Fruit fly (Drosophila melanogaster) whole organism, embryonic: ENCODE results near the gene Scm.
A peak's percentile ranks its signal among the peaks of the same experiment; 100 is the strongest.

Source experiments
- B-H1 ChIP-seq: fragments of 200-800 bp; sonication (Bioruptor generic); IDR thresholded peaks from 3 replicates; pipeline ENCODE4 v1.3.6; 2022; ENCODE audit warnings: missing biosample characterization, missing genetic modification characterization
- CG10267 ChIP-seq: fragments of 200-800 bp; sonication (Bioruptor generic); optimal IDR thresholded peaks from 2 replicates; lab custom pipeline; 2018; ENCODE audit warnings: missing biosample characterization, mild to moderate bottlenecking, missing genetic modification characterization, moderate library complexity
- CG10321 ChIP-seq: fragments of 200-800 bp; sonication (Bioruptor generic); IDR thresholded peaks from 2 replicates; pipeline ENCODE4 v1.3.6; 2022; ENCODE audit warnings: missing biosample characterization, missing genetic modification characterization
- CG11247 ChIP-seq: fragments of 200-800 bp; sonication (Bioruptor generic); IDR thresholded peaks from 2 replicates; pipeline ENCODE4 v1.3.6; 2022; ENCODE audit warnings: missing biosample characterization, missing genetic modification characterization
- CG12219 ChIP-seq: fragments of 200-800 bp; sonication (Bioruptor generic); optimal IDR thresholded peaks from 3 replicates; lab custom pipeline; 2018; ENCODE audit warnings: missing biosample characterization, mild to moderate bottlenecking, missing genetic modification characterization
- CG13624 ChIP-seq: fragments of 200-800 bp; sonication (Bioruptor generic); optimal IDR thresholded peaks from 2 replicates; lab custom pipeline; 2016; ENCODE audit warnings: missing biosample characterization, missing genetic modification characterization
- CG14441 ChIP-seq: fragments of 200-800 bp; sonication (Bioruptor generic); IDR thresholded peaks from 2 replicates; pipeline ENCODE4 v1.3.6; 2022; ENCODE audit warnings: missing biosample characterization, missing genetic modification characterization
- CG17359 ChIP-seq: fragments of 200-800 bp; sonication (Bioruptor generic); optimal IDR thresholded peaks from 3 replicates; lab custom pipeline; 2018; ENCODE audit warnings: missing biosample characterization, mild to moderate bottlenecking, missing genetic modification characterization, moderate library complexity
- CG17568 ChIP-seq: fragments of 200-800 bp; sonication (Bioruptor generic); optimal IDR thresholded peaks from 2 replicates; lab custom pipeline; 2018; ENCODE audit warnings: missing biosample characterization, mild to moderate bottlenecking, missing genetic modification characterization, moderate library complexity
- CG2712 ChIP-seq: fragments of 200-800 bp; optimal IDR thresholded peaks from 3 replicates; lab custom pipeline; 2019; ENCODE audit warnings: missing biosample characterization, mild to moderate bottlenecking, missing genetic modification characterization, moderate library complexity
- CG2875 ChIP-seq: fragments of 200-800 bp; sonication (Bioruptor generic); optimal IDR thresholded peaks from 2 replicates; lab custom pipeline; 2017; ENCODE audit warnings: missing biosample characterization, mild to moderate bottlenecking, missing genetic modification characterization, missing genetic modification reagents
- CG31224 ChIP-seq: fragments of 200-800 bp; sonication (Bioruptor generic); IDR thresholded peaks from 2 replicates; pipeline ENCODE4 v1.3.6; 2022; ENCODE audit warnings: missing biosample characterization, missing genetic modification characterization
- CG31441 ChIP-seq: fragments of 200-800 bp; sonication (Bioruptor generic); IDR thresholded peaks from 2 replicates; pipeline ENCODE4 v1.3.6; 2022; ENCODE audit warnings: missing biosample characterization, missing genetic modification characterization
- CG3163 ChIP-seq: fragments of 200-800 bp; sonication (Bioruptor generic); optimal IDR thresholded peaks from 3 replicates; lab custom pipeline; 2016; ENCODE audit warnings: missing biosample characterization, missing genetic modification characterization
- CG34422 ChIP-seq: fragments of 200-800 bp; sonication (Bioruptor generic); IDR thresholded peaks from 3 replicates; pipeline ENCODE4 v1.3.6; 2022; ENCODE audit warnings: missing biosample characterization, missing genetic modification characterization
- CG4404 ChIP-seq: fragments of 200-800 bp; sonication (Bioruptor generic); IDR thresholded peaks from 2 replicates; pipeline ENCODE4 v1.3.6; 2022; ENCODE audit warnings: missing biosample characterization, missing genetic modification characterization
- CG6254 ChIP-seq: fragments of 200-800 bp; sonication (Bioruptor generic); optimal IDR thresholded peaks from 3 replicates; lab custom pipeline; 2017; ENCODE audit warnings: mild to moderate bottlenecking, missing biosample characterization, missing genetic modification reagents, missing genetic modification characterization
- CG6272 ChIP-seq: fragments of 200-800 bp; sonication (Bioruptor generic); IDR thresholded peaks from 2 replicates; pipeline ENCODE4 v1.3.6; 2022; ENCODE audit warnings: missing biosample characterization, missing genetic modification characterization
- CG7963 ChIP-seq: fragments of 200-800 bp; sonication (Bioruptor generic); IDR thresholded peaks from 3 replicates; pipeline ENCODE4 v1.3.6; 2022; ENCODE audit warnings: missing biosample characterization, missing genetic modification characterization; ENCODE audit not compliant: partially characterized antibody
- CG9817 ChIP-seq: fragments of 200-800 bp; sonication (Bioruptor generic); optimal IDR thresholded peaks from 2 replicates; lab custom pipeline; 2018; ENCODE audit warnings: missing biosample characterization, mild to moderate bottlenecking, missing genetic modification characterization, moderate library complexity
- D ChIP-seq, 2 experiments: fragments of 200-800 bp in 1 of 2; fragments of >200 bp in 1 of 2; sonication (Bioruptor generic) in 1 of 2; optimal IDR thresholded peaks; 2 replicates in 1 of 2; 3 replicates in 1 of 2; lab custom pipeline; 2017; ENCODE audit warnings: mild to moderate bottlenecking in 1 of 2, missing biosample characterization in 1 of 2, missing genetic modification characterization in 1 of 2, missing genetic modification reagents in 1 of 2
- Dad ChIP-seq: fragments of 200-800 bp; sonication (Bioruptor generic); optimal IDR thresholded peaks from 3 replicates; lab custom pipeline; 2016; ENCODE audit warnings: missing biosample characterization, missing genetic modification characterization
- Dfd ChIP-seq, 2 experiments: fragments of >200 bp; optimal IDR thresholded peaks; 2 replicates each; lab custom pipeline; 2017; ENCODE audit warnings: missing biosample characterization in 2 of 2, missing genetic modification characterization in 2 of 2
- Drgx ChIP-seq: fragments of 200-800 bp; sonication (Bioruptor generic); IDR thresholded peaks from 2 replicates; pipeline ENCODE4 v1.3.6; 2022; ENCODE audit warnings: missing biosample characterization, missing genetic modification characterization
- Elba2 ChIP-seq: fragments of 200-800 bp; sonication (Bioruptor generic); optimal IDR thresholded peaks from 3 replicates; lab custom pipeline; 2016; ENCODE audit warnings: missing biosample characterization, missing genetic modification characterization
- Fer1 ChIP-seq: fragments of 200-800 bp; sonication (Bioruptor generic); optimal IDR thresholded peaks from 2 replicates; lab custom pipeline; 2017; ENCODE audit warnings: missing biosample characterization, mild to moderate bottlenecking, missing genetic modification characterization
- Gsc ChIP-seq: fragments of 200-800 bp; sonication (Bioruptor generic); IDR thresholded peaks from 2 replicates; pipeline ENCODE4 v1.3.6; 2022; ENCODE audit warnings: missing biosample characterization, missing genetic modification characterization
- HHEX ChIP-seq: fragments of 200-800 bp; sonication (Bioruptor generic); optimal IDR thresholded peaks from 3 replicates; lab custom pipeline; 2017; ENCODE audit warnings: missing biosample characterization, mild to moderate bottlenecking, missing genetic modification characterization, missing genetic modification reagents
- Lpt ChIP-seq: fragments of >200 bp; optimal IDR thresholded peaks from 2 replicates; lab custom pipeline; 2018; ENCODE audit warnings: missing biosample characterization, missing genetic modification characterization
- Med ChIP-seq: fragments of 200-800 bp; sonication (Bioruptor generic); peaks from one replicate; lab custom pipeline; 2016; ENCODE audit warnings: missing biosample characterization, missing genetic modification characterization, mild to moderate bottlenecking, inconsistent platforms, moderate library complexity
- Mes4 ChIP-seq: fragments of 200-800 bp; sonication (Bioruptor generic); optimal IDR thresholded peaks from 2 replicates; lab custom pipeline; 2016; ENCODE audit warnings: missing biosample characterization, missing genetic modification characterization
- Nf-YC ChIP-seq: fragments of 200-800 bp; optimal IDR thresholded peaks from 3 replicates; lab custom pipeline; 2019; ENCODE audit warnings: missing biosample characterization, mild to moderate bottlenecking, missing genetic modification characterization, moderate library complexity
- PHDP ChIP-seq: fragments of 200-800 bp; sonication (Bioruptor generic); optimal IDR thresholded peaks from 3 replicates; lab custom pipeline; 2018; ENCODE audit warnings: missing biosample characterization, mild to moderate bottlenecking, missing genetic modification characterization, moderate library complexity
- Six4 ChIP-seq: fragments of 200-800 bp; sonication (Bioruptor generic); optimal IDR thresholded peaks from 2 replicates; lab custom pipeline; 2016; ENCODE audit warnings: missing biosample characterization, missing genetic modification characterization
- Sry-δ ChIP-seq: fragments of 200-800 bp; sonication (Bioruptor generic); optimal IDR thresholded peaks from 2 replicates; lab custom pipeline; 2016; ENCODE audit warnings: missing biosample characterization, missing genetic modification characterization
- Xrp1 ChIP-seq: fragments of 200-800 bp; sonication (Bioruptor generic); IDR thresholded peaks from 2 replicates; pipeline ENCODE4 v1.3.6; 2022; ENCODE audit warnings: missing biosample characterization, missing genetic modification characterization
- aop ChIP-seq: fragments of 200-800 bp; sonication (Bioruptor generic); IDR thresholded peaks from 2 replicates; pipeline ENCODE4 v1.3.6; 2022; ENCODE audit warnings: missing biosample characterization, missing genetic modification characterization
- bowl ChIP-seq: fragments of 200-800 bp; sonication (Bioruptor generic); IDR thresholded peaks from 2 replicates; pipeline ENCODE4 v1.3.6; 2022; ENCODE audit warnings: missing biosample characterization, missing genetic modification characterization
- dysf ChIP-seq: fragments of 200-800 bp; sonication (Bioruptor generic); IDR thresholded peaks from 3 replicates; pipeline ENCODE4 v1.3.6; 2022; ENCODE audit warnings: missing biosample characterization, missing genetic modification characterization
- gsb-n ChIP-seq: fragments of 200-800 bp; sonication (Bioruptor generic); optimal IDR thresholded peaks from 3 replicates; lab custom pipeline; 2018; ENCODE audit warnings: missing biosample characterization, mild to moderate bottlenecking, missing genetic modification characterization
- maf-S ChIP-seq: fragments of 200-800 bp; sonication (Bioruptor generic); optimal IDR thresholded peaks from 2 replicates; lab custom pipeline; 2016; ENCODE audit warnings: missing biosample characterization, missing genetic modification characterization
- nmo ChIP-seq: fragments of 200-800 bp; sonication (Bioruptor generic); optimal IDR thresholded peaks from 2 replicates; lab custom pipeline; 2018; ENCODE audit warnings: missing biosample characterization, mild to moderate bottlenecking, missing genetic modification characterization, moderate library complexity
- pfk ChIP-seq: fragments of 200-800 bp; sonication (Bioruptor generic); optimal IDR thresholded peaks from 2 replicates; lab custom pipeline; 2018; ENCODE audit warnings: missing biosample characterization, mild to moderate bottlenecking, missing genetic modification characterization, moderate library complexity
- pros ChIP-seq: fragments of 200-800 bp; sonication (Bioruptor generic); optimal IDR thresholded peaks from 3 replicates; lab custom pipeline; 2019; ENCODE audit warnings: missing biosample characterization, mild to moderate bottlenecking, missing genetic modification characterization, moderate library complexity
- run ChIP-seq: fragments of 200-800 bp; sonication (Bioruptor generic); optimal IDR thresholded peaks from 3 replicates; lab custom pipeline; 2018; ENCODE audit warnings: missing biosample characterization, mild to moderate bottlenecking, missing genetic modification characterization
- sisA ChIP-seq: fragments of 200-800 bp; sonication (Bioruptor generic); IDR thresholded peaks from 2 replicates; pipeline ENCODE4 v1.3.6; 2022; ENCODE audit warnings: missing biosample characterization, missing genetic modification characterization
- so ChIP-seq: fragments of 200-800 bp; sonication (Bioruptor generic); IDR thresholded peaks from 3 replicates; pipeline ENCODE4 v1.3.6; 2022; ENCODE audit warnings: missing biosample characterization, missing genetic modification characterization
- ssp ChIP-seq: fragments of 200-800 bp; sonication (Bioruptor generic); IDR thresholded peaks from 2 replicates; pipeline ENCODE4 v1.3.6; 2022; ENCODE audit warnings: missing biosample characterization, missing genetic modification characterization
- twi ChIP-seq: fragments of 200-800 bp; optimal IDR thresholded peaks from 2 replicates; lab custom pipeline; 2019; ENCODE audit warnings: missing biosample characterization, mild to moderate bottlenecking, missing genetic modification characterization, moderate library complexity
- unpg ChIP-seq: fragments of 200-800 bp; sonication (Bioruptor generic); optimal IDR thresholded peaks from 3 replicates; lab custom pipeline; 2018; ENCODE audit warnings: missing biosample characterization, mild to moderate bottlenecking, missing genetic modification characterization, moderate library complexity
- zen ChIP-seq: fragments of 200-800 bp; sonication (Bioruptor generic); optimal IDR thresholded peaks from 3 replicates; lab custom pipeline; 2018; ENCODE audit warnings: missing biosample characterization, mild to moderate bottlenecking, missing genetic modification characterization, moderate library complexity
- zfh2 ChIP-seq: fragments of 200-800 bp; sonication (Bioruptor generic); optimal IDR thresholded peaks from 2 replicates; lab custom pipeline; 2016; ENCODE audit warnings: missing biosample characterization, missing genetic modification characterization

The Scm gene

dm6 chr3R:9631564-9631963 lies 5.8 kb downstream of the Scm start, which contains the start of gene SpdS (continued):
- no peak for TF ChIP-seq B-H1 (GFP tag; lab: Robert Waterston, UW)
- TF ChIP-seq CG2875 (GFP tag; lab: Kevin White, UChicago): no peak
- no peak for TF ChIP-seq CG10267 (tag; lab: Kevin White, UChicago)
- no peak for TF ChIP-seq CG7963 (GFP tag; lab: Robert Waterston, UW)
- TF ChIP-seq run (tag; lab: Kevin White, UChicago): no peak
- no peak for TF ChIP-seq CG13624 (GFP tag; lab: Kevin White, UChicago)
- TF ChIP-seq ssp (GFP tag; lab: Robert Waterston, UW): no peak
- TF ChIP-seq Dfd (GFP tag; optimal IDR thresholded peaks at IDR 0.05; lab: Kevin White, UChicago): no peak
- TF ChIP-seq CG3163: no peak
- no peak for TF ChIP-seq CG31441 (GFP tag; lab: Robert Waterston, UW)
- no peak for TF ChIP-seq gsb-n (tag; lab: Kevin White, UChicago)
- TF ChIP-seq nmo (GFP tag; lab: Kevin White, UChicago): no peak
- TF ChIP-seq Mes4: no peak
- peak; percentile 22 for TF ChIP-seq PHDP (tag; lab: Kevin White, UChicago)
- no peak for TF ChIP-seq unpg
- no peak for TF ChIP-seq Gsc
- TF ChIP-seq Drgx (GFP tag; lab: Robert Waterston, UW): no peak
- no peak for TF ChIP-seq CG17359 (tag; lab: Kevin White, UChicago)
- peak; percentile 72; the same call in 1 of the 3 replicates for TF ChIP-seq CG34422 (GFP tag; lab: Robert Waterston, UW)
- peak; percentile 78 for TF ChIP-seq Med
- no peak for TF ChIP-seq sisA (GFP tag; lab: Robert Waterston, UW)
- no peak for TF ChIP-seq CG4404 (GFP tag; lab: Robert Waterston, UW)
- no peak for TF ChIP-seq CG10321
- no peak for TF ChIP-seq CG17568
- no peak for TF ChIP-seq Xrp1 (GFP tag; lab: Robert Waterston, UW)
- no peak for TF ChIP-seq zfh2 (GFP tag; lab: Kevin White, UChicago)
- no peak for TF ChIP-seq Lpt (GFP tag; lab: Kevin White, UChicago)
- TF ChIP-seq CG14441 (GFP tag; lab: Robert Waterston, UW): no peak
- TF ChIP-seq CG2712: no peak
- no peak for TF ChIP-seq Dad
- no peak for TF ChIP-seq zen (tag; lab: Kevin White, UChicago)
- no peak for TF ChIP-seq maf-S (GFP tag; lab: Kevin White, UChicago)
- no peak for TF ChIP-seq CG11247 (GFP tag; lab: Robert Waterston, UW)
- no peak for TF ChIP-seq Nf-YC (tag; lab: Kevin White, UChicago)
- TF ChIP-seq so: no peak
- TF ChIP-seq CG12219 (GFP tag; lab: Kevin White, UChicago): no peak
- no peak for TF ChIP-seq bowl (GFP tag; lab: Robert Waterston, UW)
- no peak for TF ChIP-seq D (optimal IDR thresholded peaks at IDR 0.05; lab: Kevin White, UChicago)
- no peak for TF ChIP-seq D (GFP tag; optimal IDR thresholded peaks at IDR 0.05; lab: Kevin White, UChicago)
- TF ChIP-seq dysf: no peak
- TF ChIP-seq aop (GFP tag; lab: Robert Waterston, UW): no peak
- TF ChIP-seq CG6254 (GFP tag; lab: Kevin White, UChicago): no peak
- no peak for TF ChIP-seq pfk (GFP tag; lab: Kevin White, UChicago)
- TF ChIP-seq HHEX (GFP tag; lab: Kevin White, UChicago): no peak
- TF ChIP-seq CG9817 (tag; lab: Kevin White, UChicago): no peak
- peak; percentile 15 for TF ChIP-seq pros (GFP tag; lab: Kevin White, UChicago)
- no peak for TF ChIP-seq Six4 (GFP tag; lab: Kevin White, UChicago)
- TF ChIP-seq twi: no peak
- TF ChIP-seq CG6272: no peak
- no peak for TF ChIP-seq CG31224 (GFP tag; lab: Robert Waterston, UW)
- no peak for TF ChIP-seq Elba2 (GFP tag; lab: Kevin White, UChicago)
- no peak for TF ChIP-seq Sry-δ (GFP tag; lab: Kevin White, UChicago)
- TF ChIP-seq Fer1 (GFP tag; lab: Kevin White, UChicago): no peak
